Fruit fly (Drosophila melanogaster) whole organism, embryonic: ENCODE data around the gene lwr.

ENCODE experiments used
- Ada2b ChIP-seq: fragments of 200-800 bp; sonication (Bioruptor generic); IDR thresholded peaks from 2 replicates; pipeline ENCODE4 v1.3.6; 2022; ENCODE audit warnings: missing biosample characterization, missing genetic modification characterization
- B-H1 ChIP-seq: fragments of 200-800 bp; sonication (Bioruptor generic); IDR thresholded peaks from 3 replicates; pipeline ENCODE4 v1.3.6; 2022; ENCODE audit warnings: missing biosample characterization, missing genetic modification characterization
- CG10274 ChIP-seq: fragments of 200-800 bp; sonication (Bioruptor generic); optimal IDR thresholded peaks from 3 replicates; lab custom pipeline; 2017; ENCODE audit warnings: missing biosample characterization, mild to moderate bottlenecking, missing genetic modification characterization
- CG11247 ChIP-seq: fragments of 200-800 bp; sonication (Bioruptor generic); IDR thresholded peaks from 2 replicates; pipeline ENCODE4 v1.3.6; 2022; ENCODE audit warnings: missing biosample characterization, missing genetic modification characterization
- CG11504 ChIP-seq: fragments of 200-800 bp; sonication (Bioruptor generic); optimal IDR thresholded peaks from 3 replicates; lab custom pipeline; 2019; ENCODE audit warnings: missing biosample characterization, mild to moderate bottlenecking, missing genetic modification characterization, moderate library complexity
- CG12219 ChIP-seq: fragments of 200-800 bp; sonication (Bioruptor generic); optimal IDR thresholded peaks from 3 replicates; lab custom pipeline; 2018; ENCODE audit warnings: missing biosample characterization, mild to moderate bottlenecking, missing genetic modification characterization
- CG12236 ChIP-seq: fragments of 200-800 bp; sonication (Bioruptor generic); optimal IDR thresholded peaks from 2 replicates; lab custom pipeline; 2016; ENCODE audit warnings: missing biosample characterization, missing genetic modification characterization
- CG1233 ChIP-seq: fragments of 200-800 bp; sonication (Bioruptor generic); optimal IDR thresholded peaks from 4 replicates; lab custom pipeline; 2018; ENCODE audit warnings: missing biosample characterization, mild to moderate bottlenecking, missing genetic modification characterization
- CG12659 ChIP-seq: fragments of 200-800 bp; sonication (Bioruptor generic); optimal IDR thresholded peaks from 3 replicates; lab custom pipeline; 2017; ENCODE audit warnings: mild to moderate bottlenecking, missing biosample characterization, missing genetic modification reagents, missing genetic modification characterization
- CG14441 ChIP-seq: fragments of 200-800 bp; sonication (Bioruptor generic); IDR thresholded peaks from 2 replicates; pipeline ENCODE4 v1.3.6; 2022; ENCODE audit warnings: missing biosample characterization, missing genetic modification characterization
- CG16779 ChIP-seq: fragments of 200-800 bp; sonication (Bioruptor generic); IDR thresholded peaks from 2 replicates; pipeline ENCODE4 v1.3.6; 2022; ENCODE audit warnings: missing biosample characterization, missing genetic modification characterization
- CG17612 ChIP-seq: fragments of 200-800 bp; sonication (Bioruptor generic); IDR thresholded peaks from 2 replicates; pipeline ENCODE4 v1.3.6; 2022; ENCODE audit warnings: missing biosample characterization, missing genetic modification characterization
- CG2199 ChIP-seq: fragments of 200-800 bp; sonication (Bioruptor generic); IDR thresholded peaks from 3 replicates; pipeline ENCODE4 v1.3.6; 2022; ENCODE audit warnings: missing biosample characterization, missing genetic modification characterization
- CG31365 ChIP-seq: fragments of 200-800 bp; sonication (Bioruptor generic); optimal IDR thresholded peaks from 2 replicates; lab custom pipeline; 2018; ENCODE audit warnings: missing biosample characterization, mild to moderate bottlenecking, missing genetic modification characterization
- CG33213 ChIP-seq: fragments of 200-800 bp; sonication (Bioruptor generic); optimal IDR thresholded peaks from 3 replicates; lab custom pipeline; 2016; ENCODE audit warnings: missing biosample characterization, missing genetic modification characterization
- CG3838 ChIP-seq: fragments of 200-800 bp; sonication (Bioruptor generic); optimal IDR thresholded peaks from 3 replicates; lab custom pipeline; 2016; ENCODE audit warnings: missing biosample characterization, missing genetic modification characterization
- CG4328 ChIP-seq: fragments of 200-800 bp; sonication (Bioruptor generic); optimal IDR thresholded peaks from 3 replicates; lab custom pipeline; 2017; ENCODE audit warnings: missing biosample characterization, missing genetic modification reagents, missing genetic modification characterization
- CG43689 ChIP-seq: fragments of 200-800 bp; sonication (Bioruptor generic); IDR thresholded peaks from 2 replicates; pipeline ENCODE4 v1.3.6; 2022; ENCODE audit warnings: missing biosample characterization, missing genetic modification characterization
- CG5953 ChIP-seq: fragments of 200-800 bp; sonication (Bioruptor generic); IDR thresholded peaks from 2 replicates; pipeline ENCODE4 v1.3.6; 2022; ENCODE audit warnings: missing biosample characterization, missing genetic modification characterization
- CG7928 ChIP-seq: fragments of 200-800 bp; sonication (Bioruptor generic); optimal IDR thresholded peaks from 2 replicates; lab custom pipeline; 2017; ENCODE audit warnings: missing biosample characterization, mild to moderate bottlenecking, missing genetic modification characterization
- CG7963 ChIP-seq: fragments of 200-800 bp; sonication (Bioruptor generic); IDR thresholded peaks from 3 replicates; pipeline ENCODE4 v1.3.6; 2022; ENCODE audit warnings: missing biosample characterization, missing genetic modification characterization; ENCODE audit not compliant: partially characterized antibody
- CG8944 ChIP-seq: fragments of 200-800 bp; sonication (Bioruptor generic); optimal IDR thresholded peaks from 3 replicates; lab custom pipeline; 2016; ENCODE audit warnings: missing biosample characterization, missing genetic modification characterization
- CG9437 ChIP-seq: fragments of 200-800 bp; sonication (Bioruptor generic); optimal IDR thresholded peaks from 2 replicates; lab custom pipeline; 2018; ENCODE audit warnings: missing biosample characterization, mild to moderate bottlenecking, missing genetic modification characterization
- Chrac-16 ChIP-seq: fragments of 200-800 bp; sonication (Bioruptor generic); optimal IDR thresholded peaks from 3 replicates; lab custom pipeline; 2016; ENCODE audit warnings: missing biosample characterization, missing genetic modification characterization
- CoRest ChIP-seq: fragments of 200-800 bp; sonication (Bioruptor generic); optimal IDR thresholded peaks from 3 replicates; lab custom pipeline; 2018; ENCODE audit warnings: missing biosample characterization, mild to moderate bottlenecking, missing genetic modification characterization, moderate library complexity
- D ChIP-seq, 2 experiments: fragments of 200-800 bp in 1 of 2; fragments of >200 bp in 1 of 2; sonication (Bioruptor generic) in 1 of 2; optimal IDR thresholded peaks; 2 replicates in 1 of 2; 3 replicates in 1 of 2; lab custom pipeline; 2017; ENCODE audit warnings: mild to moderate bottlenecking in 1 of 2, missing biosample characterization in 1 of 2, missing genetic modification characterization in 1 of 2, missing genetic modification reagents in 1 of 2
- Dbx ChIP-seq: fragments of 200-800 bp; sonication (Bioruptor generic); IDR thresholded peaks from 3 replicates; pipeline ENCODE4 v1.3.6; 2022; ENCODE audit warnings: missing biosample characterization, missing genetic modification characterization
- Gug ChIP-seq: fragments of 200-800 bp; sonication (Bioruptor generic); IDR thresholded peaks from 4 replicates; pipeline ENCODE4 v1.3.6; 2022; ENCODE audit warnings: missing biosample characterization, missing genetic modification characterization
- H15 ChIP-seq: fragments of 200-800 bp; sonication (Bioruptor generic); IDR thresholded peaks from 3 replicates; pipeline ENCODE4 v1.3.6; 2022; ENCODE audit warnings: missing biosample characterization, missing genetic modification characterization
- br ChIP-seq: fragments of >200 bp; optimal IDR thresholded peaks from 2 replicates; lab custom pipeline; 2017
- btn ChIP-seq: fragments of 200-800 bp; sonication (Bioruptor generic); optimal IDR thresholded peaks from 2 replicates; lab custom pipeline; 2016; ENCODE audit warnings: missing biosample characterization, missing genetic modification characterization
- chn ChIP-seq: fragments of 200-800 bp; sonication (Bioruptor generic); optimal IDR thresholded peaks from 2 replicates; lab custom pipeline; 2016; ENCODE audit warnings: missing biosample characterization, missing genetic modification characterization
- da ChIP-seq: fragments of 200-800 bp; sonication (Bioruptor generic); optimal IDR thresholded peaks from 2 replicates; lab custom pipeline; 2016; ENCODE audit warnings: missing biosample characterization, missing genetic modification characterization
- esg ChIP-seq: fragments of 200-800 bp; sonication (Bioruptor generic); conservative IDR thresholded peaks from 2 replicates; pipeline ENCODE4 v1.3.6; 2022; ENCODE audit warnings: missing biosample characterization, missing genetic modification characterization
- fd3F ChIP-seq: fragments of 200-800 bp; sonication (Bioruptor generic); optimal IDR thresholded peaks from 2 replicates; lab custom pipeline; 2018; ENCODE audit warnings: missing biosample characterization, mild to moderate bottlenecking, missing genetic modification characterization, moderate library complexity
- ftz-f1 ChIP-seq: fragments of 200-800 bp; sonication (Bioruptor generic); optimal IDR thresholded peaks from 2 replicates; lab custom pipeline; 2016; ENCODE audit warnings: missing biosample characterization, missing genetic modification characterization
- h ChIP-seq: fragments of >200 bp; optimal IDR thresholded peaks from 2 replicates; lab custom pipeline; 2017
- inv ChIP-seq: fragments of 200-800 bp; sonication (Bioruptor generic); IDR thresholded peaks from 2 replicates; pipeline ENCODE4 v1.3.6; 2022; ENCODE audit warnings: missing biosample characterization, missing genetic modification characterization; ENCODE audit not compliant: partially characterized antibody
- kah ChIP-seq: fragments of 200-800 bp; sonication (Bioruptor generic); optimal IDR thresholded peaks from 2 replicates; lab custom pipeline; 2018; ENCODE audit warnings: missing biosample characterization, mild to moderate bottlenecking, missing genetic modification characterization
- maf-S ChIP-seq: fragments of 200-800 bp; sonication (Bioruptor generic); optimal IDR thresholded peaks from 2 replicates; lab custom pipeline; 2016; ENCODE audit warnings: missing biosample characterization, missing genetic modification characterization
- mld ChIP-seq: fragments of 200-800 bp; sonication (Bioruptor generic); IDR thresholded peaks from 3 replicates; pipeline ENCODE4 v1.3.6; 2022; ENCODE audit warnings: missing biosample characterization, missing genetic modification characterization; ENCODE audit not compliant: partially characterized antibody
- nerfin-1 ChIP-seq: fragments of 200-800 bp; sonication (Bioruptor generic); optimal IDR thresholded peaks from 3 replicates; lab custom pipeline; 2019; ENCODE audit warnings: missing biosample characterization, mild to moderate bottlenecking, missing genetic modification characterization, moderate library complexity
- p53 ChIP-seq: fragments of 200-800 bp; sonication (Bioruptor generic); optimal IDR thresholded peaks from 2 replicates; lab custom pipeline; 2016; ENCODE audit warnings: missing biosample characterization, missing genetic modification characterization
- peb ChIP-seq: fragments of 200-800 bp; sonication (Bioruptor generic); IDR thresholded peaks from 2 replicates; pipeline ENCODE4 v1.3.6; 2022; ENCODE audit warnings: missing biosample characterization, missing genetic modification characterization
- pita ChIP-seq: fragments of 200-800 bp; sonication (Bioruptor generic); optimal IDR thresholded peaks from 2 replicates; lab custom pipeline; 2017; ENCODE audit warnings: missing biosample characterization, mild to moderate bottlenecking, missing genetic modification characterization
- sens-2 ChIP-seq: fragments of 200-800 bp; sonication (Bioruptor generic); IDR thresholded peaks from 2 replicates; pipeline ENCODE4 v1.3.6; 2022; ENCODE audit warnings: missing biosample characterization, missing genetic modification characterization
- slp2 ChIP-seq: fragments of 200-800 bp; sonication (Bioruptor generic); optimal IDR thresholded peaks from 2 replicates; lab custom pipeline; 2016; ENCODE audit warnings: missing biosample characterization, missing genetic modification characterization
- sr ChIP-seq: fragments of 200-800 bp; sonication (Bioruptor generic); IDR thresholded peaks from 3 replicates; pipeline ENCODE4 v1.3.6; 2022; ENCODE audit warnings: missing biosample characterization, missing genetic modification characterization
- vnd ChIP-seq: fragments of 200-800 bp; sonication (Bioruptor generic); IDR thresholded peaks from 3 replicates; pipeline ENCODE4 v1.3.6; 2022; ENCODE audit warnings: missing biosample characterization, missing genetic modification characterization; ENCODE audit not compliant: partially characterized antibody
- wek ChIP-seq: fragments of 200-800 bp; sonication (Bioruptor generic); optimal IDR thresholded peaks from 3 replicates; lab custom pipeline; 2018; ENCODE audit warnings: missing biosample characterization, mild to moderate bottlenecking, missing genetic modification characterization, moderate library complexity
- zfh1 ChIP-seq: fragments of 200-800 bp; sonication (Bioruptor generic); IDR thresholded peaks from 3 replicates; pipeline ENCODE4 v1.3.6; 2022; ENCODE audit warnings: missing biosample characterization, missing genetic modification characterization

The lwr gene

dm6 chr2L:574226-574625 is 31.8 kb upstream of the lwr start, which contains the start of the genes Ipk2 and cold (continued):
- TF ChIP-seq CG17612 (GFP tag; lab: Robert Waterston, UW) (peak; percentile 14; the same call in 1 of the 2 replicates), wek (GFP tag; lab: Kevin White, UChicago) (no peak), peb (GFP tag; lab: Robert Waterston, UW) (peak; percentile 16; the same call in 1 of the 2 replicates), fd3F (peak; percentile 69), CG4328 (GFP tag; lab: Kevin White, UChicago) (peak; percentile 69), CG12219 (GFP tag; lab: Kevin White, UChicago) (no peak), CG14441 (GFP tag; lab: Robert Waterston, UW) (peak; percentile 73), p53 (GFP tag; lab: Kevin White, UChicago) (peak; percentile 13), CG12236 (GFP tag; lab: Kevin White, UChicago) (peak; percentile 44), inv (GFP tag; lab: Robert Waterston, UW) (no peak), CG5953 (GFP tag; lab: Robert Waterston, UW) (no peak), CG7928 (peak; percentile 59), CG3838 (GFP tag; lab: Kevin White, UChicago) (peak; percentile 59), esg (GFP tag; lab: Robert Waterston, UW) (peak; percentile 49), vnd (GFP tag; lab: Robert Waterston, UW) (no peak), nerfin-1 (peak; percentile 64), ftz-f1 (GFP tag; lab: Kevin White, UChicago) (peak; percentile 57), h (lab: Kevin White, UChicago) (no peak), CG1233 (GFP tag; lab: Kevin White, UChicago) (peak; percentile 77), CG11247 (peak; percentile 64), CG2199 (GFP tag; lab: Robert Waterston, UW) (0 out of 3 replicates have a peak, but pooled peaks have one; percentile 22), CG8944 (GFP tag; lab: Kevin White, UChicago) (peak; percentile 31), Dbx (GFP tag; lab: Robert Waterston, UW) (peak; percentile 87), chn (GFP tag; lab: Kevin White, UChicago) (peak; percentile 78), slp2 (GFP tag; lab: Kevin White, UChicago) (peak; percentile 53), zfh1 (peak; percentile 59; the same call in 2 of the 3 replicates), da (GFP tag; lab: Kevin White, UChicago) (peak; percentile 37), br (lab: Kevin White, UChicago) (no peak), CG7963 (GFP tag; lab: Robert Waterston, UW) (no peak), pita (GFP tag; lab: Kevin White, UChicago) (no peak), CG11504 (peak; percentile 92), sr (GFP tag; lab: Robert Waterston, UW) (no peak), maf-S (peak; percentile 73), sens-2 (GFP tag; lab: Robert Waterston, UW) (no peak), kah (peak; percentile 94), CG12659 (GFP tag; lab: Kevin White, UChicago) (peak; percentile 93), CG33213 (GFP tag; lab: Kevin White, UChicago) (peak; percentile 78), CG9437 (peak; percentile 92), mld (GFP tag; lab: Robert Waterston, UW) (no peak), Gug (GFP tag; lab: Robert Waterston, UW) (peak; percentile 70), CG10274 (GFP tag; lab: Kevin White, UChicago) (peak; percentile 60), CG16779 (GFP tag; lab: Robert Waterston, UW) (no peak), D (optimal IDR thresholded peaks at IDR 0.05; lab: Kevin White, UChicago) (no peak), D (GFP tag; optimal IDR thresholded peaks at IDR 0.05; lab: Kevin White, UChicago) (peak; percentile 50), CG31365 (peak; percentile 12), CoRest (peak; percentile 89), btn (GFP tag; lab: Kevin White, UChicago) (no peak), Chrac-16 (GFP tag; lab: Kevin White, UChicago) (peak; percentile 78), CG43689 (GFP tag; lab: Robert Waterston, UW) (0 out of 2 replicates have a peak, but pooled peaks have one; percentile 10), Ada2b (peak; percentile 60), B-H1 (GFP tag; lab: Robert Waterston, UW) (peak; percentile 56), H15 (peak; percentile 21; the same call in 1 of the 3 replicates)
